Worm (Caenorhabditis elegans) whole organism, young adult: Measurements from ENCODE around the gene srh-286.
A peak's percentile ranks its signal among the peaks of the same experiment; 100 is the strongest.

ENCODE experiments used
- B0019.2 ChIP-seq: fragments of 200-800 bp; sonication (Bioruptor generic); conservative IDR thresholded peaks from 2 replicates; pipeline ENCODE4 v1.3.6; 2022; ENCODE audit warnings: missing genetic modification reagents, missing genetic modification characterization, missing compliant biosample characterization
- B0336.3 ChIP-seq: fragments of 200-800 bp; sonication (Bioruptor generic); IDR thresholded peaks from 2 replicates; pipeline ENCODE4 v1.3.6; 2022; ENCODE audit warnings: missing genetic modification characterization, missing compliant biosample characterization
- C06A6.2 ChIP-seq: fragments of 200-800 bp; sonication (Bioruptor generic); conservative IDR thresholded peaks from 2 replicates; pipeline ENCODE4 v1.3.6; 2022; ENCODE audit warnings: missing genetic modification characterization, missing compliant biosample characterization
- D2030.7 ChIP-seq: fragments of 200-800 bp; sonication (Bioruptor generic); IDR thresholded peaks from 2 replicates; pipeline ENCODE4 v1.3.6; 2022; ENCODE audit warnings: missing genetic modification reagents, missing genetic modification characterization, missing compliant biosample characterization
- F22D6.2 ChIP-seq: sonication (generic microtip); optimal IDR thresholded peaks from 2 replicates; lab custom pipeline; 2016; ENCODE audit warnings: mild to moderate bottlenecking, missing genetic modification characterization, missing compliant biosample characterization
- F23B12.7 ChIP-seq: sonication (generic microtip); optimal IDR thresholded peaks from 2 replicates; lab custom pipeline; 2017; ENCODE audit warnings: missing genetic modification characterization, mild to moderate bottlenecking, missing compliant biosample characterization, antibody characterized with exemption, moderate library complexity; ENCODE audit not compliant: insufficient read depth
- F49E8.2 ChIP-seq: sonication (generic microtip); optimal IDR thresholded peaks from 3 replicates; lab custom pipeline; 2017; ENCODE audit warnings: missing genetic modification characterization, mild to moderate bottlenecking, missing compliant biosample characterization, antibody characterized with exemption, moderate library complexity; ENCODE audit not compliant: insufficient read depth
- T26A5.8 ChIP-seq: sonication (generic microtip); optimal IDR thresholded peaks from 2 replicates; lab custom pipeline; 2016; ENCODE audit warnings: missing genetic modification characterization, missing compliant biosample characterization
- Y56A3A.18 ChIP-seq: fragments of 200-800 bp; sonication (Bioruptor generic); IDR thresholded peaks from 2 replicates; pipeline ENCODE4 v1.3.6; 2022; ENCODE audit warnings: missing genetic modification reagents, missing genetic modification characterization, missing compliant biosample characterization
- Y67H2A.10 ChIP-seq: fragments of 200-800 bp; sonication (Bioruptor generic); conservative IDR thresholded peaks from 2 replicates; pipeline ENCODE4 v1.3.6; 2022; ENCODE audit warnings: missing genetic modification reagents, missing genetic modification characterization, missing compliant biosample characterization
- akir-1 ChIP-seq: fragments of 200-800 bp; sonication (Bioruptor generic); optimal IDR thresholded peaks from 2 replicates; lab custom pipeline; 2018; ENCODE audit warnings: mild to moderate bottlenecking, missing genetic modification characterization, moderate library complexity, missing compliant biosample characterization
- ama-1 ChIP-seq, 3 experiments: fragments of 150-350 bp in 1 of 3; sonication (generic microtip) in 2 of 3; optimal IDR thresholded peaks; 2 replicates each; lab custom pipeline; 2014 to 2018; ENCODE audit warnings: missing biosample characterization in 2 of 3, missing genetic modification characterization in 2 of 3, missing genetic modification reagents in 2 of 3
- aptf-3 ChIP-seq: fragments of 200-800 bp; sonication (Bioruptor generic); IDR thresholded peaks from 2 replicates; pipeline ENCODE4 v1.3.6; 2022; ENCODE audit warnings: missing genetic modification characterization, missing compliant biosample characterization
- attf-3 ChIP-seq: fragments of 200-800 bp; sonication (Bioruptor generic); conservative IDR thresholded peaks from 2 replicates; pipeline ENCODE4 v1.3.6; 2022; ENCODE audit warnings: missing genetic modification reagents, missing genetic modification characterization, missing compliant biosample characterization
- bed-1 ChIP-seq: fragments of 200-800 bp; sonication (Bioruptor generic); IDR thresholded peaks from 2 replicates; pipeline ENCODE4 v1.3.6; 2022; ENCODE audit warnings: missing genetic modification reagents, missing genetic modification characterization, missing compliant biosample characterization
- ceh-91 ChIP-seq: fragments of 200-800 bp; sonication (Bioruptor generic); IDR thresholded peaks from 2 replicates; pipeline ENCODE4 v1.3.6; 2022; ENCODE audit warnings: missing genetic modification reagents, missing genetic modification characterization, missing compliant biosample characterization
- dpff-1 ChIP-seq: sonication (generic microtip); optimal IDR thresholded peaks from 2 replicates; lab custom pipeline; 2017; ENCODE audit warnings: mild to moderate bottlenecking, missing genetic modification characterization, missing compliant biosample characterization
- egl-18 ChIP-seq: fragments of 200-800 bp; sonication (Bioruptor generic); IDR thresholded peaks from 2 replicates; pipeline ENCODE4 v1.3.6; 2022; ENCODE audit warnings: missing genetic modification reagents, missing genetic modification characterization, missing compliant biosample characterization
- gei-17 ChIP-seq: fragments of 200-800 bp; sonication (Bioruptor generic); optimal IDR thresholded peaks from 2 replicates; lab custom pipeline; 2018; ENCODE audit warnings: mild to moderate bottlenecking, missing genetic modification characterization, missing compliant biosample characterization
- hmg-1.2 ChIP-seq: fragments of 200-800 bp; sonication (Bioruptor generic); IDR thresholded peaks from 2 replicates; pipeline ENCODE4 v1.3.6; 2022; ENCODE audit warnings: missing genetic modification reagents, missing genetic modification characterization, missing compliant biosample characterization
- hmg-20 ChIP-seq: fragments of 200-800 bp; sonication (Bioruptor generic); IDR thresholded peaks from 2 replicates; pipeline ENCODE4 v1.3.6; 2022; ENCODE audit warnings: missing genetic modification reagents, missing genetic modification characterization, missing compliant biosample characterization
- lin-35 ChIP-seq, 3 experiments: fragments of 150-350 bp in 2 of 3; sonication (generic microtip) in 1 of 3; optimal IDR thresholded peaks; 2 replicates each; lab custom pipeline; 2014 to 2018; ENCODE audit warnings: missing biosample characterization in 3 of 3, missing genetic modification characterization in 3 of 3, missing genetic modification reagents in 3 of 3
- lin-54 ChIP-seq: fragments of 200-800 bp; sonication (Bioruptor generic); optimal IDR thresholded peaks from 2 replicates; lab custom pipeline; 2018; ENCODE audit warnings: mild to moderate bottlenecking, missing genetic modification characterization, missing compliant biosample characterization
- lir-1 ChIP-seq: fragments of 200-800 bp; sonication (Bioruptor generic); conservative IDR thresholded peaks from 2 replicates; pipeline ENCODE4 v1.3.6; 2022; ENCODE audit warnings: missing genetic modification reagents, missing genetic modification characterization, missing compliant biosample characterization
- lsy-27 ChIP-seq: sonication (generic microtip); optimal IDR thresholded peaks from 2 replicates; lab custom pipeline; 2017; ENCODE audit warnings: missing genetic modification characterization, mild to moderate bottlenecking, missing compliant biosample characterization, antibody characterized with exemption, missing genotype, borderline replicate concordance; ENCODE audit not compliant: insufficient read depth
- madf-3 ChIP-seq: fragments of 200-800 bp; sonication (Bioruptor generic); IDR thresholded peaks from 2 replicates; pipeline ENCODE4 v1.3.6; 2022; ENCODE audit warnings: missing genetic modification reagents, missing genetic modification characterization, missing compliant biosample characterization
- madf-6 ChIP-seq: fragments of 200-800 bp; sonication (Bioruptor generic); IDR thresholded peaks from 2 replicates; pipeline ENCODE4 v1.3.6; 2022; ENCODE audit warnings: missing genetic modification reagents, missing genetic modification characterization, missing compliant biosample characterization
- madf-8 ChIP-seq: fragments of 200-800 bp; sonication (Bioruptor generic); conservative IDR thresholded peaks from 2 replicates; pipeline ENCODE4 v1.3.6; 2022; ENCODE audit warnings: missing genetic modification reagents, missing genetic modification characterization, missing compliant biosample characterization
- mcd-1 ChIP-seq: fragments of 200-800 bp; sonication (Bioruptor generic); IDR thresholded peaks from 2 replicates; pipeline ENCODE4 v1.3.6; 2022; ENCODE audit warnings: missing genetic modification reagents, missing genetic modification characterization, missing compliant biosample characterization
- mel-28 ChIP-seq: sonication (generic microtip); optimal IDR thresholded peaks from 2 replicates; lab custom pipeline; 2016; ENCODE audit warnings: borderline replicate concordance, mild to moderate bottlenecking, missing genetic modification characterization, missing compliant biosample characterization
- mxl-1 ChIP-seq: sonication (generic microtip); optimal IDR thresholded peaks from 2 replicates; lab custom pipeline; 2016; ENCODE audit warnings: missing genetic modification characterization, missing compliant biosample characterization
- nfya-1 ChIP-seq: sonication (generic microtip); optimal IDR thresholded peaks from 2 replicates; lab custom pipeline; 2017; ENCODE audit warnings: antibody characterized with exemption, missing compliant biosample characterization, missing genetic modification characterization, borderline replicate concordance; ENCODE audit not compliant: insufficient read depth
- nfyb-1 ChIP-seq: fragments of 200-800 bp; sonication (Bioruptor generic); IDR thresholded peaks from 2 replicates; pipeline ENCODE4 v1.3.6; 2022; ENCODE audit warnings: missing genetic modification reagents, missing genetic modification characterization, missing compliant biosample characterization
- nhr-27 ChIP-seq: fragments of 200-800 bp; sonication (Bioruptor generic); optimal IDR thresholded peaks from 2 replicates; lab custom pipeline; 2018; ENCODE audit warnings: mild to moderate bottlenecking, missing genetic modification characterization, moderate library complexity, missing compliant biosample characterization
- pbrm-1 ChIP-seq: fragments of 200-800 bp; sonication (Bioruptor generic); IDR thresholded peaks from 2 replicates; pipeline ENCODE4 v1.3.6; 2022; ENCODE audit warnings: missing genetic modification reagents, missing genetic modification characterization, missing compliant biosample characterization
- pha-4 ChIP-seq: fragments of 150-350 bp; sonication (generic microtip); optimal IDR thresholded peaks from 2 replicates; lab custom pipeline; 2014; ENCODE audit warnings: missing biosample characterization, missing genetic modification reagents, missing genetic modification characterization
- repo-1 ChIP-seq: sonication (generic microtip); optimal IDR thresholded peaks from 2 replicates; lab custom pipeline; 2017; ENCODE audit warnings: mild to moderate bottlenecking, missing genetic modification characterization, missing compliant biosample characterization
- snpc-1.1 ChIP-seq: sonication (generic microtip); optimal IDR thresholded peaks from 2 replicates; lab custom pipeline; 2017; ENCODE audit warnings: missing genetic modification characterization, mild to moderate bottlenecking, missing compliant biosample characterization, antibody characterized with exemption, moderate library complexity, missing genotype, missing genetic modification reagents; ENCODE audit not compliant: insufficient read depth
- snpc-4 ChIP-seq, 5 experiments: fragments of 150-350 bp in 1 of 5; sonication (generic microtip) in 4 of 5; optimal IDR thresholded peaks; 2 replicates each; lab custom pipeline; 2014 to 2018; ENCODE audit warnings: missing genetic modification characterization in 5 of 5, missing biosample characterization in 3 of 5, antibody characterized with exemption in 2 of 5, mild to moderate bottlenecking in 2 of 5, missing compliant biosample characterization in 2 of 5, missing genotype in 2 of 5, moderate library complexity in 2 of 5, missing genetic modification reagents in 1 of 5
- somi-1 ChIP-seq: fragments of 200-800 bp; sonication (Bioruptor generic); optimal IDR thresholded peaks from 2 replicates; lab custom pipeline; 2018; ENCODE audit warnings: mild to moderate bottlenecking, missing genetic modification characterization, missing compliant biosample characterization
- tbx-9 ChIP-seq: sonication (generic microtip); optimal IDR thresholded peaks from 2 replicates; lab custom pipeline; 2016; ENCODE audit warnings: borderline replicate concordance, missing genetic modification characterization, inconsistent platforms, missing compliant biosample characterization
- unc-62 ChIP-seq: fragments of 150-350 bp; optimal IDR thresholded peaks from 2 replicates; lab custom pipeline; 2014; ENCODE audit warnings: missing biosample characterization, missing genetic modification reagents, missing genetic modification characterization
- zfh-2 ChIP-seq: fragments of 200-800 bp; sonication (Bioruptor generic); conservative IDR thresholded peaks from 2 replicates; pipeline ENCODE4 v1.3.6; 2022; ENCODE audit warnings: missing genetic modification reagents, missing genetic modification characterization, missing compliant biosample characterization
- ztf-18 ChIP-seq: sonication (generic microtip); optimal IDR thresholded peaks from 2 replicates; lab custom pipeline; 2016; ENCODE audit warnings: missing genotype, mild to moderate bottlenecking, missing genetic modification characterization, missing compliant biosample characterization
- ztf-26 ChIP-seq: sonication (generic microtip); optimal IDR thresholded peaks from 2 replicates; lab custom pipeline; 2017; ENCODE audit warnings: missing genetic modification characterization, missing compliant biosample characterization

Gene srh-286

ce11 chrV:17859065-17859464 lies 15.1 kb upstream of the srh-286 start (continued):
- TF ChIP-seq lin-54 (GFP tag; lab: Kevin White, UChicago) = peak; percentile 52

DNA sequence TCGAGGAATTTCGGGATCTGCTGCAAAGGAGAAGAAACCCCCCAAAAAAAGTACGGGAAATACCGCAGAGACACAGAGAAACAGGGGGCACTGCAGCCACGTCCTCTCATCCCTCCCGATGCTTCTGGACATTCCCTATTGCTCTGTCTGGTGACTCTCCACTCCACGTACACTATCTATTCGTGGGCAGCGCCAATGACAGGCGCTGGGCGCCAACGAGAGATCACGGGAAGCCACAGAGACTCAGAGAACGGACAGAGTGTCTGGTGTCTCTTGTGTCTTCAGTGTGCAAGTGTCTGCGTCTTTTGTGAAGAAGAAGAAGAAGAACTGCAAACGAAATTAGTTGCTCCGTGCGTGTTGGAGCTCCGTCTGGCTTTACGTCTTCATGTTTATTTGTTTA lies 13.9 kb upstream of the srh-286 start:
- TF ChIP-seq mel-28 (tag; lab: Kevin White, UChicago) (peak; percentile 53), unc-62 (GFP tag; lab: Kevin White, UChicago) (no peak), F49E8.2 (tag; lab: Kevin White, UChicago) (no peak), pbrm-1 (GFP tag; lab: Robert Waterston, UW) (peak; percentile 78), snpc-1.1 (tag; lab: Kevin White, UChicago) (no peak), lir-1 (GFP tag; lab: Robert Waterston, UW) (peak; percentile 44; the same call in 1 of the 2 replicates), lin-35 (GFP tag; optimal IDR thresholded peaks at IDR 0.05; lab: Kevin White, UChicago) (peak in 1 of 3 experiments; percentile 66), Y56A3A.18 (GFP tag; lab: Robert Waterston, UW) (peak; percentile 66; the same call in 1 of the 2 replicates), ztf-18 (tag; lab: Kevin White, UChicago) (peak; percentile 55), B0019.2 (GFP tag; lab: Robert Waterston, UW) (no peak), ceh-91 (GFP tag; lab: Robert Waterston, UW) (no peak), gei-17 (GFP tag; lab: Kevin White, UChicago) (no peak), F22D6.2 (tag; lab: Kevin White, UChicago) (no peak), dpff-1 (no peak), snpc-4 (GFP tag; optimal IDR thresholded peaks at IDR 0.05; lab: Kevin White, UChicago) (peak; percentile 23), snpc-4 (tag; optimal IDR thresholded peaks at IDR 0.05; lab: Kevin White, UChicago) (peak in 2 of 4 experiments; percentile 77 to 82), bed-1 (GFP tag; lab: Robert Waterston, UW) (no peak), T26A5.8 (tag; lab: Kevin White, UChicago) (no peak), egl-18 (no peak), mxl-1 (tag; lab: Kevin White, UChicago) (no peak), ama-1 (optimal IDR thresholded peaks at IDR 0.05; lab: Kevin White, UChicago) (no peak), ama-1 (GFP tag; optimal IDR thresholded peaks at IDR 0.05; lab: Kevin White, UChicago) (no peak), attf-3 (GFP tag; lab: Robert Waterston, UW) (no peak), somi-1 (GFP tag; lab: Kevin White, UChicago) (peak; percentile 63), hmg-20 (GFP tag; lab: Robert Waterston, UW) (peak; percentile 17; the same call in 1 of the 2 replicates), mcd-1 (GFP tag; lab: Robert Waterston, UW) (peak; percentile 86), aptf-3 (no peak), madf-8 (GFP tag; lab: Robert Waterston, UW) (no peak), F23B12.7 (tag; lab: Kevin White, UChicago) (no peak), pha-4 (no peak), C06A6.2 (no peak; the same call in 1 of the 2 replicates), akir-1 (no peak), hmg-1.2 (GFP tag; lab: Robert Waterston, UW) (peak; percentile 96), B0336.3 (peak; percentile 80), nhr-27 (tag; lab: Kevin White, UChicago) (no peak), nfya-1 (tag; lab: Kevin White, UChicago) (no peak), zfh-2 (GFP tag; lab: Robert Waterston, UW) (peak; percentile 93), ztf-26 (tag; lab: Kevin White, UChicago) (peak; percentile 60), D2030.7 (GFP tag; lab: Robert Waterston, UW) (no peak), madf-3 (no peak), repo-1 (tag; lab: Kevin White, UChicago) (no peak), tbx-9 (tag; lab: Kevin White, UChicago) (no peak), madf-6 (GFP tag; lab: Robert Waterston, UW) (no peak; the same call in 1 of the 2 replicates), nfyb-1 (peak; percentile 93), Y67H2A.10 (GFP tag; lab: Robert Waterston, UW) (no peak), lsy-27 (tag; lab: Kevin White, UChicago) (no peak)
